Worm (Caenorhabditis elegans) whole organism, L2 larva: ENCODE results near the gene cpr-8.

ENCODE experiments used
- ceh-82 ChIP-seq: fragments of 150-350 bp; optimal IDR thresholded peaks from 2 replicates; lab custom pipeline; 2014; ENCODE audit warnings: missing biosample characterization, missing genetic modification characterization
- egl-27 ChIP-seq: sonication (generic microtip); optimal IDR thresholded peaks from 3 replicates; lab custom pipeline; 2017; ENCODE audit warnings: missing biosample characterization, missing genetic modification reagents, missing genetic modification characterization
- elt-1 ChIP-seq: fragments of 150-350 bp; optimal IDR thresholded peaks from 2 replicates; lab custom pipeline; 2014; ENCODE audit warnings: missing biosample characterization, missing genetic modification characterization
- lin-39 ChIP-seq: fragments of 150-350 bp; optimal IDR thresholded peaks from 2 replicates; lab custom pipeline; 2014; ENCODE audit warnings: missing biosample characterization, missing genetic modification reagents, missing genetic modification characterization
- mab-5 ChIP-seq: fragments of 150-350 bp; optimal IDR thresholded peaks from 2 replicates; lab custom pipeline; 2014; ENCODE audit warnings: missing biosample characterization, missing genetic modification characterization
- mdl-1 ChIP-seq, 2 experiments: fragments of 150-350 bp in 1 of 2; sonication (generic microtip) in 1 of 2; optimal IDR thresholded peaks; 2 replicates each; lab custom pipeline; 2017; ENCODE audit warnings: missing biosample characterization in 2 of 2, missing genetic modification characterization in 2 of 2
- nhr-10 ChIP-seq: sonication (generic microtip); optimal IDR thresholded peaks from 2 replicates; lab custom pipeline; 2017; ENCODE audit warnings: missing biosample characterization, missing genetic modification characterization
- nhr-25 ChIP-seq: fragments of 150-350 bp; sonication (generic microtip); optimal IDR thresholded peaks from 3 replicates; lab custom pipeline; 2014; ENCODE audit warnings: missing biosample characterization, missing genetic modification characterization
- sma-3 ChIP-seq: sonication (generic microtip); optimal IDR thresholded peaks from 2 replicates; lab custom pipeline; 2016; ENCODE audit warnings: missing genetic modification reagents, missing genetic modification characterization, missing compliant biosample characterization
- unc-62 ChIP-seq: fragments of 150-350 bp; optimal IDR thresholded peaks from 2 replicates; lab custom pipeline; 2014; ENCODE audit warnings: missing biosample characterization, missing genetic modification reagents, missing genetic modification characterization

ce11 chrV:1141433-1141832 is 7.0 kb downstream of the cpr-8 start, which contains the start of gene cutl-22:
- TF ChIP-seq egl-27 (no peak), mab-5 (tag; lab: Kevin White, UChicago) (no peak), ceh-82 (no peak), mdl-1 (tag; optimal IDR thresholded peaks at IDR 0.05; lab: Kevin White, UChicago) (no peak), nhr-10 (tag; lab: Kevin White, UChicago) (no peak), unc-62 (GFP tag; lab: Kevin White, UChicago) (no peak), elt-1 (no peak), sma-3 (no peak), lin-39 (no peak), nhr-25 (tag; lab: Kevin White, UChicago) (no peak)
